Fruit fly (Drosophila melanogaster) whole organism, embryonic: ENCODE measurements around the gene CG34436.

ENCODE experiments used
- Asciz ChIP-seq: fragments of 200-800 bp; sonication (Bioruptor generic); optimal IDR thresholded peaks from 2 replicates; lab custom pipeline; 2017; ENCODE audit warnings: missing biosample characterization, mild to moderate bottlenecking, missing genetic modification characterization, missing genetic modification reagents
- Bdp1 ChIP-seq: fragments of 200-800 bp; sonication (Bioruptor generic); optimal IDR thresholded peaks from 3 replicates; lab custom pipeline; 2016; ENCODE audit warnings: missing biosample characterization, missing genetic modification characterization
- Blimp-1 ChIP-seq: fragments of 200-800 bp; sonication (Bioruptor generic); optimal IDR thresholded peaks from 3 replicates; lab custom pipeline; 2018; ENCODE audit warnings: missing biosample characterization, missing genetic modification characterization, mild to moderate bottlenecking, moderate library complexity, missing genetic modification reagents
- CG10565 ChIP-seq: fragments of 200-800 bp; sonication (Bioruptor generic); optimal IDR thresholded peaks from 3 replicates; lab custom pipeline; 2016; ENCODE audit warnings: missing biosample characterization, mild to moderate bottlenecking, missing genetic modification characterization
- CG11247 ChIP-seq: fragments of 200-800 bp; sonication (Bioruptor generic); IDR thresholded peaks from 2 replicates; pipeline ENCODE4 v1.3.6; 2022; ENCODE audit warnings: missing biosample characterization, missing genetic modification characterization
- CG11504 ChIP-seq: fragments of 200-800 bp; sonication (Bioruptor generic); optimal IDR thresholded peaks from 3 replicates; lab custom pipeline; 2019; ENCODE audit warnings: missing biosample characterization, mild to moderate bottlenecking, missing genetic modification characterization, moderate library complexity
- CG13424 ChIP-seq: fragments of 200-800 bp; sonication (Bioruptor generic); optimal IDR thresholded peaks from 2 replicates; lab custom pipeline; 2019; ENCODE audit warnings: missing biosample characterization, mild to moderate bottlenecking, missing genetic modification characterization, moderate library complexity
- CG13624 ChIP-seq: fragments of 200-800 bp; sonication (Bioruptor generic); optimal IDR thresholded peaks from 2 replicates; lab custom pipeline; 2016; ENCODE audit warnings: missing biosample characterization, missing genetic modification characterization
- CG13775 ChIP-seq: fragments of 200-800 bp; sonication (Bioruptor generic); optimal IDR thresholded peaks from 3 replicates; lab custom pipeline; 2017; ENCODE audit warnings: missing biosample characterization, mild to moderate bottlenecking, missing genetic modification characterization
- CG15011 ChIP-seq: fragments of 200-800 bp; sonication (Bioruptor generic); optimal IDR thresholded peaks from 3 replicates; lab custom pipeline; 2018; ENCODE audit warnings: missing biosample characterization, mild to moderate bottlenecking, missing genetic modification characterization
- CG15269 ChIP-seq: fragments of 200-800 bp; sonication (Bioruptor generic); optimal IDR thresholded peaks from 2 replicates; lab custom pipeline; 2018; ENCODE audit warnings: missing biosample characterization, mild to moderate bottlenecking, missing genetic modification characterization, moderate library complexity
- CG1647 ChIP-seq: fragments of 200-800 bp; sonication (Bioruptor generic); optimal IDR thresholded peaks from 3 replicates; lab custom pipeline; 2016; ENCODE audit warnings: missing biosample characterization, missing genetic modification characterization
- CG17568 ChIP-seq: fragments of 200-800 bp; sonication (Bioruptor generic); optimal IDR thresholded peaks from 2 replicates; lab custom pipeline; 2018; ENCODE audit warnings: missing biosample characterization, mild to moderate bottlenecking, missing genetic modification characterization, moderate library complexity
- CG43689 ChIP-seq: fragments of 200-800 bp; sonication (Bioruptor generic); IDR thresholded peaks from 2 replicates; pipeline ENCODE4 v1.3.6; 2022; ENCODE audit warnings: missing biosample characterization, missing genetic modification characterization
- CG4404 ChIP-seq: fragments of 200-800 bp; sonication (Bioruptor generic); IDR thresholded peaks from 2 replicates; pipeline ENCODE4 v1.3.6; 2022; ENCODE audit warnings: missing biosample characterization, missing genetic modification characterization
- CG6854 ChIP-seq: fragments of 200-800 bp; sonication (Bioruptor generic); optimal IDR thresholded peaks from 3 replicates; lab custom pipeline; 2017; ENCODE audit warnings: missing biosample characterization, mild to moderate bottlenecking, missing genetic modification characterization
- CG9727 ChIP-seq: fragments of 200-800 bp; sonication (Bioruptor generic); optimal IDR thresholded peaks from 3 replicates; lab custom pipeline; 2017; ENCODE audit warnings: missing biosample characterization, mild to moderate bottlenecking, missing genetic modification characterization
- CG9817 ChIP-seq: fragments of 200-800 bp; sonication (Bioruptor generic); optimal IDR thresholded peaks from 2 replicates; lab custom pipeline; 2018; ENCODE audit warnings: missing biosample characterization, mild to moderate bottlenecking, missing genetic modification characterization, moderate library complexity
- Dip3 ChIP-seq: fragments of 200-800 bp; sonication (Bioruptor generic); optimal IDR thresholded peaks from 3 replicates; lab custom pipeline; 2016; ENCODE audit warnings: missing biosample characterization, missing genetic modification characterization
- Drgx ChIP-seq: fragments of 200-800 bp; sonication (Bioruptor generic); IDR thresholded peaks from 2 replicates; pipeline ENCODE4 v1.3.6; 2022; ENCODE audit warnings: missing biosample characterization, missing genetic modification characterization
- HHEX ChIP-seq: fragments of 200-800 bp; sonication (Bioruptor generic); optimal IDR thresholded peaks from 3 replicates; lab custom pipeline; 2017; ENCODE audit warnings: missing biosample characterization, mild to moderate bottlenecking, missing genetic modification characterization, missing genetic modification reagents
- Hr51 ChIP-seq, 2 experiments: fragments of 200-800 bp; sonication (Bioruptor generic); optimal IDR thresholded peaks; 2 replicates in 1 of 2; 3 replicates in 1 of 2; lab custom pipeline; 2016 to 2018; ENCODE audit warnings: missing biosample characterization in 2 of 2, missing genetic modification characterization in 2 of 2, mild to moderate bottlenecking in 1 of 2, moderate library complexity in 1 of 2
- Lhr ChIP-seq: fragments of 200-800 bp; sonication (Bioruptor generic); optimal IDR thresholded peaks from 3 replicates; lab custom pipeline; 2017; ENCODE audit warnings: mild to moderate bottlenecking, missing biosample characterization, missing genetic modification reagents, missing genetic modification characterization
- Nf-YC ChIP-seq: fragments of 200-800 bp; optimal IDR thresholded peaks from 3 replicates; lab custom pipeline; 2019; ENCODE audit warnings: missing biosample characterization, mild to moderate bottlenecking, missing genetic modification characterization, moderate library complexity
- Oli ChIP-seq: fragments of 200-800 bp; sonication (Bioruptor generic); optimal IDR thresholded peaks from 2 replicates; lab custom pipeline; 2018; ENCODE audit warnings: missing biosample characterization, mild to moderate bottlenecking, missing genetic modification characterization, moderate library complexity
- Rx ChIP-seq: fragments of 200-800 bp; sonication (Bioruptor generic); IDR thresholded peaks from 2 replicates; pipeline ENCODE4 v1.3.6; 2022; ENCODE audit warnings: missing biosample characterization, missing genetic modification characterization
- Six4 ChIP-seq: fragments of 200-800 bp; sonication (Bioruptor generic); optimal IDR thresholded peaks from 2 replicates; lab custom pipeline; 2016; ENCODE audit warnings: missing biosample characterization, missing genetic modification characterization
- ash1 ChIP-seq: fragments of 200-800 bp; sonication (Bioruptor generic); optimal IDR thresholded peaks from 2 replicates; lab custom pipeline; 2018; ENCODE audit warnings: missing biosample characterization, mild to moderate bottlenecking, missing genetic modification characterization
- bcd ChIP-seq: fragments of 200-800 bp; sonication (Bioruptor generic); optimal IDR thresholded peaks from 2 replicates; lab custom pipeline; 2017; ENCODE audit warnings: missing biosample characterization, mild to moderate bottlenecking, missing genetic modification characterization
- chinmo ChIP-seq: fragments of 200-800 bp; sonication (Bioruptor generic); IDR thresholded peaks from 4 replicates; pipeline ENCODE4 v1.3.6; 2022; ENCODE audit warnings: missing biosample characterization, missing genetic modification characterization; ENCODE audit not compliant: partially characterized antibody
- ci ChIP-seq: fragments of 200-800 bp; sonication (Bioruptor generic); IDR thresholded peaks from 3 replicates; pipeline ENCODE4 v1.3.6; 2022; ENCODE audit warnings: missing biosample characterization, missing genetic modification characterization
- gsb-n ChIP-seq: fragments of 200-800 bp; sonication (Bioruptor generic); optimal IDR thresholded peaks from 3 replicates; lab custom pipeline; 2018; ENCODE audit warnings: missing biosample characterization, mild to moderate bottlenecking, missing genetic modification characterization
- hth ChIP-seq: fragments of >200 bp; optimal IDR thresholded peaks from 2 replicates; lab custom pipeline; 2017; ENCODE audit warnings: inconsistent platforms
- jumu ChIP-seq: fragments of 200-800 bp; sonication (Bioruptor generic); optimal IDR thresholded peaks from 3 replicates; lab custom pipeline; 2016; ENCODE audit warnings: missing biosample characterization, missing genetic modification characterization
- nerfin-2 ChIP-seq: fragments of 200-800 bp; sonication (Bioruptor generic); IDR thresholded peaks from 2 replicates; pipeline ENCODE4 v1.3.6; 2022; ENCODE audit warnings: missing biosample characterization, missing genetic modification characterization; ENCODE audit not compliant: partially characterized antibody
- nom ChIP-seq: fragments of 200-800 bp; sonication (Bioruptor generic); optimal IDR thresholded peaks from 2 replicates; lab custom pipeline; 2017; ENCODE audit warnings: missing biosample characterization, missing genetic modification characterization, mild to moderate bottlenecking, moderate library complexity, missing genetic modification reagents
- org-1 ChIP-seq: fragments of 200-800 bp; sonication (Bioruptor generic); optimal IDR thresholded peaks from 2 replicates; lab custom pipeline; 2017; ENCODE audit warnings: missing biosample characterization, missing genetic modification characterization
- prd ChIP-seq, 3 experiments: fragments of >200 bp in 2 of 3; fragments of 200-800 bp in 1 of 3; sonication (Bioruptor generic) in 1 of 3; optimal IDR thresholded peaks in 2 of 3; IDR thresholded peaks in 1 of 3; 2 replicates in 2 of 3; 3 replicates in 1 of 3; pipeline versions ENCODE4 v1.3.6 to Lab custom; 2017 to 2022; ENCODE audit warnings: missing biosample characterization in 1 of 3, missing genetic modification characterization in 1 of 3
- rib ChIP-seq: fragments of 200-800 bp; sonication (Bioruptor generic); IDR thresholded peaks from 2 replicates; pipeline ENCODE4 v1.3.6; 2022; ENCODE audit warnings: missing biosample characterization, missing genetic modification characterization
- sd ChIP-seq: fragments of 200-800 bp; sonication (Bioruptor generic); optimal IDR thresholded peaks from 3 replicates; lab custom pipeline; 2018; ENCODE audit warnings: missing biosample characterization, mild to moderate bottlenecking, missing genetic modification characterization, moderate library complexity
- sens ChIP-seq: fragments of 200-800 bp; sonication (Bioruptor generic); peaks from one replicate; lab custom pipeline; 2016; ENCODE audit warnings: missing biosample characterization, missing genetic modification characterization
- sob ChIP-seq: fragments of 200-800 bp; sonication (Bioruptor generic); IDR thresholded peaks from 2 replicates; pipeline ENCODE4 v1.3.6; 2022; ENCODE audit warnings: missing biosample characterization, missing genetic modification characterization
- tgo ChIP-seq: fragments of 200-800 bp; sonication (Bioruptor generic); IDR thresholded peaks from 3 replicates; pipeline ENCODE4 v1.3.6; 2022; ENCODE audit warnings: missing biosample characterization, missing genetic modification characterization
- zen2 ChIP-seq: fragments of 200-800 bp; sonication (Bioruptor generic); IDR thresholded peaks from 3 replicates; pipeline ENCODE4 v1.3.6; 2022; ENCODE audit warnings: missing biosample characterization, missing genetic modification characterization; ENCODE audit not compliant: partially characterized antibody

The CG34436 gene

dm6 chr3R:28283419-28283818, 1.0 kb downstream of the CG34436 start, which contains the start of gene CG34437:
TSS of gene CG34437 (plus strand) at chr3R:28283719.
- TF ChIP-seq CG11504 (tag; lab: Kevin White, UChicago) (no peak), chinmo (no peak), rib (GFP tag; lab: Robert Waterston, UW) (no peak), CG13775 (no peak), CG13424 (no peak), Six4 (GFP tag; lab: Kevin White, UChicago) (no peak), Bdp1 (GFP tag; lab: Kevin White, UChicago) (no peak), CG15011 (GFP tag; lab: Kevin White, UChicago) (no peak), CG17568 (GFP tag; lab: Kevin White, UChicago) (no peak), Dip3 (no peak), CG9817 (tag; lab: Kevin White, UChicago) (no peak)

- no peak for TF ChIP-seq CG10565 (GFP tag; lab: Kevin White, UChicago)
- TF ChIP-seq CG4404: no peak
Measured at dm6 chr3R:28291038-28291437, 8.7 kb downstream of the CG34436 start, which contains the start of gene Mst98Ca. TSS of gene Mst98Ca (plus strand) at chr3R:28291338.

- TF ChIP-seq Asciz (GFP tag; lab: Kevin White, UChicago): no peak
- TF ChIP-seq CG11504 (tag; lab: Kevin White, UChicago): no peak
- no peak for TF ChIP-seq Lhr
- no peak for TF ChIP-seq ash1 (GFP tag; lab: Kevin White, UChicago)
- TF ChIP-seq nom (GFP tag; lab: Kevin White, UChicago): no peak
- no peak for TF ChIP-seq jumu (GFP tag; lab: Kevin White, UChicago)
- no peak for TF ChIP-seq tgo (GFP tag; lab: Robert Waterston, UW)
- TF ChIP-seq nerfin-2 (GFP tag; lab: Robert Waterston, UW): no peak
- TF ChIP-seq HHEX: no peak
- TF ChIP-seq Blimp-1 (GFP tag; lab: Kevin White, UChicago): no peak
- no peak for TF ChIP-seq sd (tag; lab: Kevin White, UChicago)
Measured at dm6 chr3R:28292498-28292897, 10.1 kb downstream of the CG34436 start, which contains the start of gene Mst98Cb. TSS of gene Mst98Cb (plus strand) at chr3R:28292798.

dm6 chr3R:28293748-28294147, 11.4 kb downstream of the CG34436 start, which contains the start of gene UQCR-14L:
TSS of gene UQCR-14L (plus strand) at chr3R:28294048.
- TF ChIP-seq Rx (no peak), ash1 (GFP tag; lab: Kevin White, UChicago) (no peak), zen2 (no peak), CG6854 (GFP tag; lab: Kevin White, UChicago) (no peak), hth (lab: Kevin White, UChicago) (no peak), CG13624 (no peak), Nf-YC (tag; lab: Kevin White, UChicago) (no peak), CG1647 (no peak)

- TF ChIP-seq CG15269 (tag; lab: Kevin White, UChicago) (peak; percentile 30), CG43689 (GFP tag; lab: Robert Waterston, UW) (no peak), CG11504 (tag; lab: Kevin White, UChicago) (peak; percentile 38), ci (GFP tag; lab: Robert Waterston, UW) (peak; percentile 20; the same call in 1 of the 3 replicates), Drgx (GFP tag; lab: Robert Waterston, UW) (peak; percentile 30; the same call in 1 of the 2 replicates), sob (GFP tag; lab: Robert Waterston, UW) (peak; percentile 46; the same call in 1 of the 2 replicates), CG10565 (GFP tag; lab: Kevin White, UChicago) (no peak), CG11247 (0 out of 2 replicates have a peak, but pooled peaks have one; percentile 23), gsb-n (tag; lab: Kevin White, UChicago) (no peak), Hr51 (GFP tag; optimal IDR thresholded peaks at IDR 0.05; lab: Kevin White, UChicago) (peak in 1 of 2 experiments; percentile 37), org-1 (GFP tag; lab: Kevin White, UChicago) (peak; percentile 24), CG9727 (GFP tag; lab: Kevin White, UChicago) (peak; percentile 8), bcd (GFP tag; lab: Kevin White, UChicago) (peak; percentile 6), sens (GFP tag; lab: Kevin White, UChicago) (peak; percentile 69), prd (optimal IDR thresholded peaks at IDR 0.05; lab: Kevin White, UChicago) (no peak), prd (GFP tag; IDR thresholded peaks at IDR 0.05; lab: Robert Waterston, UW) (0 out of 3 replicates have a peak, but pooled peaks have one; percentile 21), Oli (tag; lab: Kevin White, UChicago) (peak; percentile 26)
Measured at dm6 chr3R:28297513-28297912, 15.1 kb downstream of the CG34436 start.
